Fruit fly (Drosophila melanogaster) whole organism, adult: ENCODE results near the gene hng3.

Experiments used
- CG11617 ChIP-seq: fragments of 200-800 bp; sonication (Bioruptor generic); optimal IDR thresholded peaks from 2 replicates; lab custom pipeline; 2017; ENCODE audit warnings: mild to moderate bottlenecking, missing biosample characterization, missing genetic modification reagents, missing genetic modification characterization
- CG14711 ChIP-seq: fragments of 200-800 bp; sonication (Bioruptor generic); optimal IDR thresholded peaks from 2 replicates; lab custom pipeline; 2018; ENCODE audit warnings: missing biosample characterization, mild to moderate bottlenecking, missing genetic modification characterization, moderate library complexity
- CG1620 ChIP-seq: fragments of 200-800 bp; sonication (Bioruptor generic); optimal IDR thresholded peaks from 2 replicates; lab custom pipeline; 2016; ENCODE audit warnings: missing biosample characterization, missing genetic modification characterization
- Clk ChIP-seq: fragments of 200-800 bp; sonication (Bioruptor generic); optimal IDR thresholded peaks from 2 replicates; lab custom pipeline; 2017; ENCODE audit warnings: missing biosample characterization, missing genetic modification characterization
- Mnt ChIP-seq: fragments of 200-800 bp; sonication (Bioruptor generic); optimal IDR thresholded peaks from 2 replicates; lab custom pipeline; 2016; ENCODE audit warnings: missing biosample characterization, mild to moderate bottlenecking, missing genetic modification characterization
- bab1 ChIP-seq: fragments of 200-800 bp; sonication (Bioruptor generic); optimal IDR thresholded peaks from 3 replicates; lab custom pipeline; 2019; ENCODE audit warnings: missing biosample characterization, mild to moderate bottlenecking, missing genetic modification characterization, moderate library complexity
- cic ChIP-seq: fragments of 200-800 bp; sonication (Bioruptor generic); optimal IDR thresholded peaks from 2 replicates; lab custom pipeline; 2017; ENCODE audit warnings: missing biosample characterization, mild to moderate bottlenecking, missing genetic modification characterization, moderate library complexity
- cnc ChIP-seq, 2 experiments: fragments of >200 bp; optimal IDR thresholded peaks; 2 replicates each; lab custom pipeline; 2017
- kay ChIP-seq: fragments of 200-800 bp; sonication (Bioruptor generic); peaks from one replicate; lab custom pipeline; 2016; ENCODE audit warnings: missing biosample characterization, missing genetic modification characterization, borderline replicate concordance
- ovo ChIP-seq: fragments of 200-800 bp; sonication (Bioruptor generic); optimal IDR thresholded peaks from 2 replicates; lab custom pipeline; 2016; ENCODE audit warnings: missing biosample characterization, missing genetic modification characterization

- TF ChIP-seq Clk (GFP tag; lab: Kevin White, UChicago) = no peak
- TF ChIP-seq CG1620 = no peak
- no peak for TF ChIP-seq ovo
- no peak for TF ChIP-seq CG14711 (tag; lab: Kevin White, UChicago)
- no peak for TF ChIP-seq cic
- no peak for TF ChIP-seq cnc (optimal IDR thresholded peaks at IDR 0.05; lab: Kevin White, UChicago)
- no peak for TF ChIP-seq kay (GFP tag; lab: Kevin White, UChicago)
- TF ChIP-seq CG11617 (GFP tag; lab: Kevin White, UChicago) = no peak
- no peak for TF ChIP-seq bab1
- no peak for TF ChIP-seq Mnt (GFP tag; lab: Kevin White, UChicago)
These were observed 29.6 kb downstream of the hng3 start for dm6 chr3L:725527-726191.
